Worm (Caenorhabditis elegans) whole organism, dauer: ENCODE results near the gene F45E1.4.

ENCODE experiments used
- unc-62 ChIP-seq: sonication (generic microtip); optimal IDR thresholded peaks from 2 replicates; lab custom pipeline; 2017; ENCODE audit warnings: missing biosample characterization, missing genetic modification reagents, missing genetic modification characterization

F45E1.4 gene

DNA sequence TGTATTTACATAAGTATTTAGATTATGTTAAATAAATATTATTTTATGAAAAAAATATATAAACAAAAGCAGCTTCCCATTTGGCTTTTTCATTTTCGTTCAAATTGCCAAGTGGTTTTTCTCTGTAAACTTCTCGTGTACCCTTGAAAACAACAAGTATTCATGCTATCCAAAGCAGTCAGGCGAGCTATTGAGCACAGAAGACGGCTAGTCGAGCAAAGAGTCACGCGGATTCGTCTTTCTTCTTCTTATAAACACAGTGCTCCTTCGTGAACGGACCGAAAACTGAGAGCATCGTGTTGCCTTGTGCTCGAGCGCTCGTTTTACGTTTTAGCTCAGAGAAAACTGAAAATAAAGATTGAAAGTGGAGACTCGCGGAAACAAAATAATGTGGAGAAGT, 30.1 kb downstream of the F45E1.4 start:
- TF ChIP-seq unc-62 (GFP tag; lab: Kevin White, UChicago) = no peak

DNA sequence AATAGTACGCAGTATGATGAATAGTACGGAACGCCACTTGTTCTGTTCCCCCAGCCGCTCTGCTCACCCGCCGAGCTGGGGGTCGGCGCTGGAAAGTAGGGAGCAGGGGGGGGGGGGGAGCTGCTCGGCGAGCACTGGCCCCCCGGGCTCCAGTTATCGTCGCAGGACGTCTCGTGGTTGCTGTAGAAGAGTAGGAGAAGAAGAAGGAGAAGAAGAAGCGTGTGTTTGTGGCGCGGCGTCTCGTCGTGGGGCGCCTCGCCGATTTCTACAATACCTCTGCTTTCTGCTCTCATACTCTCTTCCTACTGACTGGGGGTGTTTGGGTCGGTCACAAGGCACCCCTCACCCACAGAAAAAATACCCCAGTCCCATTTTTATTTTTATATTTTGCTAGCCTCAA, 31.5 kb downstream of the F45E1.4 start:
- no peak for TF ChIP-seq unc-62 (GFP tag; lab: Kevin White, UChicago)

DNA sequence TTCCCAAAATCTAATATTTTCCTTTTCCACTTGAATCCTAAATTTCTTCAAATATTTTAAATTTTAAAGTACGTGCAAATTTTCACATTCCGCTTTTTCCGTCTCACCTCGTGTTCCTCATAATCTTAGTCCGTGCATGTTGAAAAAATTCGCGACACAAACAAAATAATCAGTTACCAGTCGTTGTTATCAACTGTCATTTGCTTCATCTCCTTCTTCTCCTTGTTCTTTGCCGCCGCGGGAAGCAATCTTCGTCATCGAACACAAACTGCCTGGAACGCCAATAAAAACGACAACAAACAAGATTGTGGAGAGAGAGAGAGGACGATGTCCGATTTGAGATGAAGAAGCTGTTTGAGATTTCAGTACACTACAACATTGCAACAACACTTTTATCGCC, 32.0 kb downstream of the F45E1.4 start, which contains the start of gene C34D10.5:
Gene C34D10.5, plus strand, starts transcription at position 269 of the 400 bp plus-strand sequence.
- TF ChIP-seq unc-62 (GFP tag; lab: Kevin White, UChicago) = no peak

DNA sequence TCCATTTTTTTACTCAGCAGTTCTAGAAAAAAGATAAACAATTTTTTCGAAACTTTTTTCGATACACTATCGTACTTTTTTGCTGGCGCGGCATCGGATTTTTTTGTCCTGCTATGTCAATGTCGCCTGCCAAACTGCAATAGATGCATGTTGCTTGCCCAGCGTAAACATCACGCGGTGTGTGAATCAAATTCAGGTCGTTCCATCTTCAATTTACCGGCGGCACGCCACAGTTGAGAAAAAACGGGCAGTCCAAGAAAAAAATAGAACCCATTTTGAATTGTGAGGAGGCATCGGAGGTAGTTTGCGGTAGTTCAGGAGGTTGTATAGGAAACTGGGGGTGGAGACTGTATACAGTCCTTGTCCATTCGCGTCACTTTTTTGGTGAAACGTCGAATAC, 32.7 kb downstream of the F45E1.4 start:
- TF ChIP-seq unc-62 (GFP tag; lab: Kevin White, UChicago) = no peak

DNA sequence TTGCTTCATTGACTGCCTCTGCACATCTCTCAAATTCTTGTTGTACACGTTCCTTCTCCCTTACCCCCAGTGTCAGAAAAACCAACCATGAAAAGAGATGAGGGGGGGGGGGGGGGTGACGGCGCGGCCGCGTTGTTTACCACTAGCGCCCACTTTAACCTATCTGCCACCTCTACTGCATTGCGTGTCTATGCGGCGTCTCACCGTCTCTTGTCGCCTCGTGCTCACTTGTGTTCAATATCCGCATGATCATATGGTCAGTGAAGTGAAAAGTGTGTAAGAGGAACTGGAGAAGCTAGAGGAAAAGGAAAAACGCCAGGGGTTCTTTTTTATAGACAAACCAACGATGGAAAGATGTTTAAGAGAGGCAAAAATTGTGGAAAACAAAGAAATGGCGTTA, 33.9 kb downstream of the F45E1.4 start:
- TF ChIP-seq unc-62 (GFP tag; lab: Kevin White, UChicago) = no peak

DNA sequence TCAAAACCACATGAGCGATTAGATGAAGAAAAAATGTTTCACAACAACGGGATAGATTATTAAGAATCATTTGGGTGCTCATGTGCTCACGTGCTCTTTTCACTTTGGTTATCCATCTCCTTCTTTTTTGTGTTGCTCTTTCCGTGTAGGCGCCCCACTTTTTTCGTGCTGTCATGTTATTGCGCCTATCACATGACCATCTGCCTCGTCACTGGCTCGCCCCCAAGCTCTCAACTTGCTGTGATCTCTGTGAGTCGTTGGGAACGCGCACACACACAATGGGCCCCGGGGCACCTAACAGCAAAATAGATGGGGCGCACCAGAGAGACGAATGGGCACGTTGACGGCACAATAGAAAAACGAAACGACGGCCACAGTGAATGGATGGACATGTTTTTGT, 35.8 kb downstream of the F45E1.4 start:
- no peak for TF ChIP-seq unc-62 (GFP tag; lab: Kevin White, UChicago)

DNA sequence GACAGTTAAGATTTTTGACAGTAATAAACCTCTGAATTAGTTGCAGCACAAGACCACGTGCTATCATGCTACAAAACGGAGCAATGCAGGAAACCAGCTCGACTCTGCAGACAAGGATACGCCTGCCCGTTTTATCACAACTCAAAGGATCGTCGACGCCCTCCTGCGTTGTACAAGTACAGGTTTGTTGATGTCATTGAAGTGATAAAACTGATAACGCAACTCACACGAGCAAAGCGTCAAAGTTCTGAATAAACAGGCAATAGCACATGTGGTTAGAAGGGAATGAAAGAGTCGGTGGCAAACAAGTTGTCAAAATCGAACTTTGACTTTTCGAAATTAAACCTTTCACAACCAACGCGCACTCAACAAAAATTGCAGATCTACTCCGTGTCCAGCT, 36.9 kb downstream of the F45E1.4 start:
- TF ChIP-seq unc-62 (GFP tag; lab: Kevin White, UChicago) = no peak

DNA sequence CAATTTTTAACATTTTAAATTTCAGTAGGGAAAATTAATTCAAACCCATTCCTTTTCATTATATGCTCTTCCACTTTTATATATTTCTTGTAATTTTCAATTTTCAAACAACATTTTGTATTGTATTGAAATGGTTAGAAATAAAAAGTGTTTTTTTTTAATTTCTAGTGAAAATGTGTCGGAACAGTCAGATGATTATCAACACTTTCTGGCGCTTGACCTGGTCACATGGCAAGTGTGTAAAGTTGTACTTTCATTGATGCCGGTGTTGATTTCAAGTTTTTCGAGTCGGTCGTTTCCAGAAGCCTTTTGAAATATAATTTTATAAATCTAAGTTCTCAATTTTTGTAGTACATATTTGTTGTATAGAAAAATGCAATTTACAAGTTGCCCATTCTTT, 40.9 kb downstream of the F45E1.4 start:
- TF ChIP-seq unc-62 (GFP tag; lab: Kevin White, UChicago) = no peak

DNA sequence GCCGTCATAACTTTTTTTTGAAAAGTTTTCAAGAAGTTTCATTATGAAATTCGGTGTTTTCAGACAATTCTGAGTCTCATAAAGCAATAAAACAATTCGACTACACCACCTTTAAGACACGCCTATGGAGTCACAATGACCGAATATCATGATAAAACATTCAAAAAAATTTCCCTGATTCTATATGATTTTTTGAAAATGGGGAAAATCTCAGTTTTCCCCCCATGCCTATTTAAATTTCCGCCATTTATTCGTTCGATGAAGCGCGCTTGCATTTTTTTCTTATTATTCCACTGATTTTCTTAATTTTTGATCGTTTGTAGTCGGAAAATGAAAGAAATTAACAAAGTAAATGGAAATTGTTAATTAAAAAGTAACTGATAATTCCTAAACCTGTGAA, 41.7 kb downstream of the F45E1.4 start:
- no peak for TF ChIP-seq unc-62 (GFP tag; lab: Kevin White, UChicago)

DNA sequence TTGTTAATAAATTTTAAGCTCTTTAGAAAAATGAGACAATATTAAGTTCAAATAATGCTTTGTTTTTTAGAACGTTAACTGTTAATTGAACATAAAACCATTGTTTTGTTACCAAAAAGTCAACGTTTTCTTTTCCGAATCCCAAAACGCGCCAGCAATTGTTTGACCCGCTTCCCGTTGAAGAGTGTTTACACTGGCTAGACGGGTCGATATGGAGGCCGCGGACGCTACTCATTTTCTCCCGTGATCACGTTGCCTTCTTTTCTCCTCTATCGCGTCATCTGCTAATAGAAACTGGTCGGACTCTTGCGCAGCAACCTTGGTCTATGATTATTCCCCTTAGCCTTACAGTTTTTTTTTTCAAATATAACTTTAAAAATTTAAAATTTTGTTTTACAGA, 43.3 kb downstream of the F45E1.4 start, which contains the start of gene C34D10.1:
Gene C34D10.1, plus strand, starts transcription at position 400 of the 400 bp plus-strand sequence.
- no peak for TF ChIP-seq unc-62 (GFP tag; lab: Kevin White, UChicago)

DNA sequence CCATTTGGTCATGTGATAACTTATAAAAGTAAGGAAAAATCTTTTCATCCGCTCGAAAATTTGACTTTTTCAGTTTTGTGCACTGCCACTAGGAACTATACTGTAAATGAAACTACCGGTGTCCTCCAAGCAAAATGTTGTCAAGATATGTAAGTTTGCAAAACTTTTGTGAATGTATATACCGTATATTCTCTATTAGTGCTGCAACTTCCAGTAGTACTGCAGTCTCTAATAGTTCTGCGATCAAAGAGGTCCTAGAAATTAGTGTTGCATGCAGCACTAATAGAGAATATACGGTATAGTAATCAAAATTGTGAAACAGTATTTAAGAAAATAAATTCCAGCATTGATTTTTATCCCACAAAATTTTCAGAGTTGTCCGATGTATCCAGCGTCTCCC, 44.3 kb downstream of the F45E1.4 start:
- TF ChIP-seq unc-62 (GFP tag; lab: Kevin White, UChicago) = no peak

DNA sequence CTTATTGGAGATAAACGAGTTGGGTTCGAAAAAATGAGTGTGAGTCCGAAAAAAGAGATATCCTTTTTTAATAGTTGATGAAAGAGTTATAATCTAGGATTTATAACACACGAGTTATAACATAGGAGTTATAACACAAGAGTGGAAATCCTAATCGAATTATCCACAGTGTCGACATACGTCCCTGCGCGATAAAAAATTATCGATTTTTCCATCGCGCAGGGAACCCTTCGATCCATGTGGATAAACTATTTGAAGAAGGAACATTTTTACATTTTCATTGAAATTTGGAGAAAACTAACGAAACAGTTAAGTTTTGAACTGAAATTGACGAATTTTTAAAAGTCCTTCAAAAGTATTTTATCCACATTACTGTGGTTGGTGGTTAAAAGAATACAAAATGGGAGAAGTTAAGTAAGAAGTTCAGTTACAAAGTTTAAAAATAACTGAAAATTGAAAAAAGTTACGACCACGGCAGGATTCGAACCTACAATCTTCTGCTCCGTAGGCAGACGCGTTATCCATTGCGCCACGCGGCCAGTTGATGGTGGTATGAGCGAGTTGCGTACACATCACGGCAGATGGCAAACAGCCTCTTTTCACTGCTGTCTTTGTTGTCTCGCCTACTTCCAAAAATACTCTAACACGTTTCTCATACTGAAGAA, 50.6 kb downstream of the F45E1.4 start:
- peak; percentile 68 for TF ChIP-seq unc-62 (GFP tag; lab: Kevin White, UChicago)

DNA sequence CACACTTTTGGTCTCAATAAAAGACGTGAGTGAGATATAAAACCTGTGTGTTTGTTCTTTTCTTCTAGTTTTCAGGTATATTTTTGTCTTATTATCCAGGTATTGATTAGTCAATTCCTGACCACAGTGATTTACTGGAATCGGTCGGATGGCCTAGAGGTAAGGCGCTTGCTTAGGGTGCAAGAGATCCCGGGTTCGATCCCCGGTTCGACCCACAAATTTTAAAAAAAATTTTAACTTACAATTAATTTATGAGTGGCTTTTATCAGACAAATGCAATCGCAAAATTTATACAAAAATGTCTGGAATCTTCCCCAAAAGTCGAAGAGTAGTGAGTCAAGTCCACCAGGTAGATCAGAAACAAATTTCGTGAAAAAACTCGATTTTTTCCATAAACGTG, 51.6 kb downstream of the F45E1.4 start:
- no peak for TF ChIP-seq unc-62 (GFP tag; lab: Kevin White, UChicago)
